Fruit fly (Drosophila melanogaster): ENCODE results near the gene ScsbetaG.

Gene ScsbetaG

dm6 chr3L:5583295-5583707 is 19.8 kb upstream of the ScsbetaG start:
- TF ChIP-seq h (GFP tag; optimal IDR thresholded peaks at IDR 0.05), result no peak
- TF ChIP-seq CG9705 (GFP tag; optimal IDR thresholded peaks at IDR 0.05), result peak; percentile 73
- no peak for TF ChIP-seq Dfd (GFP tag; optimal IDR thresholded peaks at IDR 0.05)
- TF ChIP-seq HLH106 (tag; optimal IDR thresholded peaks at IDR 0.05), result peak; percentile 86
- TF ChIP-seq GATAd (GFP tag; optimal IDR thresholded peaks at IDR 0.05), result peak; percentile 61
- peak; percentile 81 for TF ChIP-seq fru (GFP tag; optimal IDR thresholded peaks at IDR 0.05)
- peak; percentile 74 for TF ChIP-seq sv (GFP tag; optimal IDR thresholded peaks at IDR 0.05)
- TF ChIP-seq CG32264 (GFP tag; optimal IDR thresholded peaks at IDR 0.05), result peak; percentile 64
- peak; percentile 85 for TF ChIP-seq ey (GFP tag; optimal IDR thresholded peaks at IDR 0.05)
- TF ChIP-seq foxo (GFP tag; optimal IDR thresholded peaks at IDR 0.05), result peak in 1 of 2 experiments; percentile 7
- no peak for TF ChIP-seq Jra (GFP tag; optimal IDR thresholded peaks at IDR 0.05)
- TF ChIP-seq rgr (GFP tag; optimal IDR thresholded peaks at IDR 0.05), result peak; percentile 77
- TF ChIP-seq Hr83 (GFP tag; optimal IDR thresholded peaks at IDR 0.05; ENCODE audit: poor library complexity, severe bottlenecking), result peak; percentile 65
- TF ChIP-seq psq (GFP tag; optimal IDR thresholded peaks at IDR 0.05), result peak; percentile 52

DNA sequence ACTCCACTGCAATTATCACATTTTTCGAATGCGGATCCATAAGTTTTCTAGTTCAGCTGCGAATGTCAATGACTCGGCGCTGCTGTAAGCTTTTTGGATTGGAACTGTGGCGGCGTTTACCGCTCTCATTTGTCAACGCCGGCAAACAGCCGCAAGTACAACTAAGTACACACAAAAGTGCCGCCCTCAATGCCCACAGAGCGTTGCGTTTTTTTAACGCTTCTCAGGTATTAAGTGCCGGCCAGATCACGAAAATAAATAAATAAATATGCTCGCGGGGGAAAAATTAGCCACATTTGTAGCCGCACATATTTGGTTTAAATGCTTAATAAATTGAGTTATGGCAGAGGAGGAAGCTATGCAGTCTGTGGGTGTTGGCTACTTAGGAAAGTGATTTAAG is 18.1 kb upstream of the ScsbetaG start:
- TF ChIP-seq N (GFP tag; optimal IDR thresholded peaks at IDR 0.05), result no peak
- TF ChIP-seq Rel (GFP tag; optimal IDR thresholded peaks at IDR 0.05), result no peak
- no peak for TF ChIP-seq Rel (tag; optimal IDR thresholded peaks at IDR 0.05)
- no peak for TF ChIP-seq fru (GFP tag; optimal IDR thresholded peaks at IDR 0.05)
- TF ChIP-seq dmrt93B (GFP tag; optimal IDR thresholded peaks at IDR 0.05), result no peak
- no peak for TF ChIP-seq brk (GFP tag; optimal IDR thresholded peaks at IDR 0.05)
- TF ChIP-seq lola (GFP tag; optimal IDR thresholded peaks at IDR 0.05), result no peak
- TF ChIP-seq dl (GFP tag; optimal IDR thresholded peaks at IDR 0.05; ENCODE audit: insufficient read depth in 1 of 2, partially characterized antibody in 2 of 2), result no peak
- TF ChIP-seq Hnf4 (GFP tag; optimal IDR thresholded peaks at IDR 0.05), result no peak
- no peak for TF ChIP-seq CG9705 (GFP tag; optimal IDR thresholded peaks at IDR 0.05)
- no peak for TF ChIP-seq Dfd (GFP tag; optimal IDR thresholded peaks at IDR 0.05)
- no peak for TF ChIP-seq usp (GFP tag; optimal IDR thresholded peaks at IDR 0.05)
- TF ChIP-seq Dif (GFP tag; optimal IDR thresholded peaks at IDR 0.05; ENCODE audit: partially characterized antibody), result no peak
- no peak for TF ChIP-seq jim (GFP tag; optimal IDR thresholded peaks at IDR 0.05)
- no peak for TF ChIP-seq rgr (GFP tag; optimal IDR thresholded peaks at IDR 0.05)
- no peak for TF ChIP-seq tai (GFP tag; optimal IDR thresholded peaks at IDR 0.05)
- TF ChIP-seq Mio (GFP tag; optimal IDR thresholded peaks at IDR 0.05), result no peak
- TF ChIP-seq Hr78 (GFP tag; optimal IDR thresholded peaks at IDR 0.05), result no peak
- no peak for TF ChIP-seq CrebA (GFP tag; optimal IDR thresholded peaks at IDR 0.05; ENCODE audit: borderline replicate concordance)
- TF ChIP-seq sage (GFP tag; optimal IDR thresholded peaks at IDR 0.05), result no peak

- TF ChIP-seq Jra (GFP tag; optimal IDR thresholded peaks at IDR 0.05), result no peak
- TF ChIP-seq Rel (GFP tag; optimal IDR thresholded peaks at IDR 0.05), result no peak
- peak; percentile 82 for TF ChIP-seq Rel (tag; optimal IDR thresholded peaks at IDR 0.05)
- TF ChIP-seq woc (GFP tag; optimal IDR thresholded peaks at IDR 0.05), result no peak
Observed at dm6 chr3L:5580490-5581116, 17.1 kb upstream of the ScsbetaG start.

dm6 chr3L:5579762-5580161 is 16.3 kb upstream of the ScsbetaG start:
- TF ChIP-seq Mio (GFP tag; optimal IDR thresholded peaks at IDR 0.05) (no peak), Hr78 (GFP tag; optimal IDR thresholded peaks at IDR 0.05) (no peak), fru (GFP tag; optimal IDR thresholded peaks at IDR 0.05) (peak; percentile 5), Vsx2 (GFP tag; optimal IDR thresholded peaks at IDR 0.05; ENCODE audit: partially characterized antibody) (no peak), Sp1 (GFP tag; optimal IDR thresholded peaks at IDR 0.05) (peak; percentile 20)

dm6 chr3L:5578595-5578994 is 15.1 kb upstream of the ScsbetaG start:
- TF ChIP-seq dsf (GFP tag; optimal IDR thresholded peaks at IDR 0.05; ENCODE audit: borderline replicate concordance), result no peak
- TF ChIP-seq Hnf4 (GFP tag; optimal IDR thresholded peaks at IDR 0.05), result no peak
- TF ChIP-seq psq (GFP tag; optimal IDR thresholded peaks at IDR 0.05), result no peak
- no peak for TF ChIP-seq jim (GFP tag; optimal IDR thresholded peaks at IDR 0.05)

Data from whole organism, wandering third instar larva.